Worm (Caenorhabditis elegans) whole organism, midembryonic: ENCODE results near the gene C05E7.3.

Experiments
- T22C8.4 ChIP-seq: fragments of 200-800 bp; sonication (Bioruptor generic); IDR thresholded peaks from 2 replicates; pipeline ENCODE4 v1.3.6; 2022; ENCODE audit warnings: missing genetic modification characterization, missing compliant biosample characterization
- cog-1 ChIP-seq: sonication (generic microtip); optimal IDR thresholded peaks from 2 replicates; lab custom pipeline; 2016; ENCODE audit warnings: missing genetic modification characterization, missing compliant biosample characterization
- flt-1 ChIP-seq: fragments of 200-800 bp; sonication (Bioruptor generic); IDR thresholded peaks from 2 replicates; pipeline ENCODE4 v1.3.6; 2022; ENCODE audit warnings: missing genetic modification characterization, missing compliant biosample characterization
- klf-2 ChIP-seq: fragments of 200-800 bp; sonication (Bioruptor generic); conservative IDR thresholded peaks from 2 replicates; pipeline ENCODE4 v1.3.6; 2022; ENCODE audit warnings: missing genetic modification reagents, missing genetic modification characterization, missing compliant biosample characterization
- med-1 ChIP-seq: sonication (generic microtip); optimal IDR thresholded peaks from 2 replicates; lab custom pipeline; 2017; ENCODE audit warnings: missing genetic modification characterization, mild to moderate bottlenecking, missing compliant biosample characterization, antibody characterized with exemption, missing genetic modification reagents; ENCODE audit not compliant: insufficient read depth
- ref-1 ChIP-seq: fragments of 200-800 bp; sonication (Bioruptor generic); conservative IDR thresholded peaks from 2 replicates; pipeline ENCODE4 v1.3.6; 2022; ENCODE audit warnings: missing genetic modification reagents, missing genetic modification characterization, missing compliant biosample characterization
- tab-1 ChIP-seq: fragments of 200-800 bp; sonication (Bioruptor generic); IDR thresholded peaks from 2 replicates; pipeline ENCODE4 v1.3.6; 2022; ENCODE audit warnings: missing genetic modification characterization, missing compliant biosample characterization
- ztf-23 ChIP-seq: fragments of 200-800 bp; sonication (Bioruptor generic); IDR thresholded peaks from 2 replicates; pipeline ENCODE4 v1.3.6; 2022; ENCODE audit warnings: missing genetic modification reagents, missing genetic modification characterization, missing compliant biosample characterization
- ztf-29 ChIP-seq: fragments of 200-800 bp; sonication (Bioruptor generic); IDR thresholded peaks from 2 replicates; pipeline ENCODE4 v1.3.6; 2022; ENCODE audit warnings: missing genetic modification reagents, missing genetic modification characterization, missing compliant biosample characterization

DNA sequence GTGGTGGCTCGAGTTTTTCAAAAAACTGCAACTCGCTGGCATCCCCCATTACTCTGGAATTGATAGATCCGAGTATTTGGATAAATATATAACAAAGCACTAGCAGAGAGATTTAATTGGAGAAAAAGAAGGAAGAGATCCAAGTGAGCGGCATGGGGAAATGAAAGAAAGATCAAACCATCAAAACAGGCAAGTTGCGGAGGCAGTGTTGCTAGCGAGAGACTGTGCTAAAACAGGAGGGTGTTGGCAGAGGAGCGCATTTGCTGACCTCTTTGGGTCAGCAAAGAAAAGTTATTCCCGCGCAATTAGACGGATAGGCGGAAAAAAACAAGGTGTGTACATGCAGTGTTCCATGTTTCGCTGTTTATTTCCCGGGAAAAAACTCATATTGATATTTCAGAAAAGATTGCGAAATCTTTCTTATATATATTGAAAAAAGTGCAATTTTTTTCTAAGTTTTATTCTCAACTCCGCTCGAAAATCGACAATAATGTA is 29.2 kb upstream of the C05E7.3 start, which contains the start of gene ppk-3:
- no peak for TF ChIP-seq klf-2
- no peak for TF ChIP-seq flt-1 (GFP tag; lab: Robert Waterston, UW)
- TF ChIP-seq ztf-29: no peak
- TF ChIP-seq ztf-23 (GFP tag; lab: Robert Waterston, UW): no peak
- TF ChIP-seq med-1: no peak
- TF ChIP-seq ref-1 (GFP tag; lab: Robert Waterston, UW): no peak
- TF ChIP-seq tab-1: no peak
- TF ChIP-seq cog-1 (tag; lab: Kevin White, UChicago): peak; percentile 33
- no peak for TF ChIP-seq T22C8.4 (GFP tag; lab: Robert Waterston, UW)
